Worm (Caenorhabditis elegans) whole organism, L1 larva: ENCODE data around the gene dhrs-4.

ENCODE experiments used
- ama-1 ChIP-seq: fragments of 150-350 bp; optimal IDR thresholded peaks from 2 replicates; lab custom pipeline; 2014
- ceh-82 ChIP-seq, 3 experiments: fragments of 150-350 bp in 1 of 3; sonication (generic microtip) in 2 of 3; optimal IDR thresholded peaks; 2 replicates each; lab custom pipeline; 2014 to 2017; ENCODE audit warnings: missing biosample characterization in 3 of 3, missing genetic modification characterization in 3 of 3
- egl-27 ChIP-seq, 2 experiments: fragments of 150-350 bp in 1 of 2; sonication (generic microtip); optimal IDR thresholded peaks; 3 replicates each; lab custom pipeline; 2017 to 2018; ENCODE audit warnings: missing biosample characterization in 2 of 2, missing genetic modification characterization in 2 of 2, missing genetic modification reagents in 2 of 2
- fkh-8 ChIP-seq: sonication (generic microtip); optimal IDR thresholded peaks from 2 replicates; lab custom pipeline; 2016; ENCODE audit warnings: mild to moderate bottlenecking, missing genetic modification characterization, missing compliant biosample characterization
- jun-1 ChIP-seq: fragments of 150-350 bp; optimal IDR thresholded peaks from 2 replicates; lab custom pipeline; 2014; ENCODE audit warnings: missing biosample characterization, missing genetic modification reagents, missing genetic modification characterization
- lsy-2 ChIP-seq, 2 experiments: fragments of 150-350 bp; optimal IDR thresholded peaks; 2 replicates each; lab custom pipeline; 2014; ENCODE audit warnings: missing biosample characterization in 2 of 2, missing genetic modification characterization in 2 of 2
- nhr-12 ChIP-seq: sonication (generic microtip); optimal IDR thresholded peaks from 2 replicates; lab custom pipeline; 2017; ENCODE audit warnings: missing biosample characterization, missing genetic modification characterization
- nhr-77 ChIP-seq: fragments of 150-350 bp; optimal IDR thresholded peaks from 2 replicates; lab custom pipeline; 2014; ENCODE audit warnings: missing biosample characterization, missing genetic modification characterization
- tbx-2 ChIP-seq: sonication (generic microtip); optimal IDR thresholded peaks from 2 replicates; lab custom pipeline; 2016; ENCODE audit warnings: missing genetic modification characterization, missing compliant biosample characterization
- unc-130 ChIP-seq: fragments of 150-350 bp; optimal IDR thresholded peaks from 2 replicates; lab custom pipeline; 2017; ENCODE audit warnings: missing biosample characterization, missing genetic modification characterization, inconsistent platforms

ce11 chrV:12908614-12909013 lies 13.8 kb upstream of the dhrs-4 start:
- TF ChIP-seq ceh-82 (tag; optimal IDR thresholded peaks at IDR 0.05; lab: Kevin White, UChicago) = no peak
- TF ChIP-seq egl-27 (tag; optimal IDR thresholded peaks at IDR 0.05; lab: Kevin White, UChicago) = no peak
- no peak for TF ChIP-seq jun-1
- TF ChIP-seq ama-1 = no peak
- TF ChIP-seq nhr-12 (tag; lab: Kevin White, UChicago) = no peak
- no peak for TF ChIP-seq fkh-8
- no peak for TF ChIP-seq unc-130 (tag; lab: Kevin White, UChicago)
- TF ChIP-seq tbx-2 (tag; lab: Kevin White, UChicago) = no peak
- no peak for TF ChIP-seq nhr-77 (tag; lab: Kevin White, UChicago)
- TF ChIP-seq lsy-2 (tag; optimal IDR thresholded peaks at IDR 0.05; lab: Kevin White, UChicago) = no peak
